Fruit fly (Drosophila melanogaster): ENCODE results near the gene CG5937.

DNA sequence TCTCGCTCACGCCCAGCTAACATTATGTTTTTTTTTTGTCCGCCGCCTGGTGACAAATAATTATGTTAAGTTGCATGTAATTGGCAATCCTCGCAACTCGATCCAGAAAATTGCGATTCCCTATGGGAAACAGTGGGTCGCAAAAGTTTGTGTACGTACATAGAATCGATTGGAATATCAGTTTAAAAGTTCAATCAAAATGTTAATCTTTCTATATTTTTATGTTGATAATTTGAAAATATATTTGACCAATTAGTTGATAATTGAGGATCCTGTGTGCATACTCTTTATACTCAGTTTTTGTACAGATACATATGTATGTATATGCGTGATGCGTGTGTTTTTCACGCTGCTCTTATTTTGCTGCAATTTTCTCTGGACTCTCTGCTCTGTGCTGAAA, 12.0 kb upstream of the CG5937 start:
- TF ChIP-seq psq (optimal IDR thresholded peaks at IDR 0.05) (no peak), h (optimal IDR thresholded peaks at IDR 0.05) (no peak), insv (optimal IDR thresholded peaks at IDR 0.05) (no peak), Myc (optimal IDR thresholded peaks at IDR 0.05) (no peak)

Measured in Kc167 (cell line).